Fruit fly (Drosophila melanogaster) whole organism, prepupa: ENCODE results near the gene TwdlG.

ENCODE experiments used
- CG11762 ChIP-seq: fragments of 200-800 bp; sonication (Bioruptor generic); optimal IDR thresholded peaks from 3 replicates; lab custom pipeline; 2016; ENCODE audit warnings: missing biosample characterization, missing genetic modification characterization; ENCODE audit not compliant: insufficient read depth
- CG11902 ChIP-seq: fragments of 200-800 bp; sonication (Bioruptor generic); optimal IDR thresholded peaks from 3 replicates; lab custom pipeline; 2016; ENCODE audit warnings: missing biosample characterization, missing genetic modification characterization
- CG3919 ChIP-seq: fragments of 200-800 bp; sonication (Bioruptor generic); optimal IDR thresholded peaks from 3 replicates; lab custom pipeline; 2016; ENCODE audit warnings: missing biosample characterization, missing genetic modification characterization
- CG6808 ChIP-seq: fragments of 200-800 bp; sonication (Bioruptor generic); optimal IDR thresholded peaks from 3 replicates; lab custom pipeline; 2017; ENCODE audit warnings: missing biosample characterization, missing genetic modification characterization, mild to moderate bottlenecking, moderate library complexity, missing genetic modification reagents
- CG6854 ChIP-seq: fragments of 200-800 bp; sonication (Bioruptor generic); optimal IDR thresholded peaks from 2 replicates; lab custom pipeline; 2017; ENCODE audit warnings: missing biosample characterization, mild to moderate bottlenecking, missing genetic modification characterization
- Eip93F ChIP-seq: fragments of 200-800 bp; sonication (Bioruptor generic); optimal IDR thresholded peaks from 2 replicates; lab custom pipeline; 2016; ENCODE audit warnings: missing biosample characterization, mild to moderate bottlenecking, missing genetic modification characterization
- Ets21C ChIP-seq: fragments of 200-800 bp; sonication (Bioruptor generic); optimal IDR thresholded peaks from 3 replicates; lab custom pipeline; 2016; ENCODE audit warnings: missing biosample characterization, missing genetic modification characterization
- Gug ChIP-seq: fragments of 200-800 bp; sonication (Bioruptor generic); IDR thresholded peaks from 2 replicates; pipeline ENCODE4 v1.3.6; 2022; ENCODE audit warnings: missing biosample characterization, missing genetic modification characterization
- Hr38 ChIP-seq: sonication (Bioruptor generic); optimal IDR thresholded peaks from 2 replicates; lab custom pipeline; 2016; ENCODE audit warnings: missing biosample characterization, missing genetic modification characterization
- Hr4 ChIP-seq: fragments of 200-800 bp; sonication (Bioruptor generic); optimal IDR thresholded peaks from 3 replicates; lab custom pipeline; 2016; ENCODE audit warnings: missing biosample characterization, missing genetic modification characterization
- Lpt ChIP-seq: fragments of 200-800 bp; sonication (Bioruptor generic); optimal IDR thresholded peaks from 3 replicates; lab custom pipeline; 2016; ENCODE audit warnings: missing biosample characterization, missing genetic modification characterization
- Sox102F ChIP-seq: fragments of 200-800 bp; sonication (Bioruptor generic); optimal IDR thresholded peaks from 2 replicates; lab custom pipeline; 2016; ENCODE audit warnings: missing biosample characterization, mild to moderate bottlenecking, missing genetic modification characterization
- Sox14 ChIP-seq: fragments of 200-800 bp; sonication (Bioruptor generic); optimal IDR thresholded peaks from 3 replicates; lab custom pipeline; 2016; ENCODE audit warnings: missing biosample characterization, missing genetic modification characterization
- dsx ChIP-seq: fragments of 200-800 bp; optimal IDR thresholded peaks from 3 replicates; lab custom pipeline; 2019; ENCODE audit warnings: missing biosample characterization, mild to moderate bottlenecking, missing genetic modification characterization, moderate library complexity; ENCODE audit not compliant: poor library complexity, severe bottlenecking

- TF ChIP-seq Sox102F (no peak), Ets21C (GFP tag; lab: Kevin White, UChicago) (no peak), Eip93F (GFP tag; lab: Kevin White, UChicago) (no peak), Hr4 (GFP tag; lab: Kevin White, UChicago) (no peak), CG11902 (no peak), Gug (no peak), Hr38 (GFP tag; lab: Kevin White, UChicago) (no peak), CG6854 (no peak), CG3919 (GFP tag; lab: Kevin White, UChicago) (no peak), CG6808 (GFP tag; lab: Kevin White, UChicago) (no peak), Sox14 (GFP tag; lab: Kevin White, UChicago) (no peak), Lpt (no peak), dsx (no peak), CG11762 (GFP tag; lab: Kevin White, UChicago) (no peak)
Measured at dm6 chr3R:4246578-4247070, 4.5 kb downstream of the TwdlG start, which contains the start of gene TwdlF.
